Worm (Caenorhabditis elegans) whole organism, L4/young adult: ENCODE measurements around the gene C16C8.18.

Experiments used
- W03F9.2 ChIP-seq: fragments of 150-350 bp; optimal IDR thresholded peaks from 2 replicates; lab custom pipeline; 2014; ENCODE audit warnings: missing biosample characterization, missing genetic modification characterization
- dao-5 ChIP-seq: sonication (generic microtip); optimal IDR thresholded peaks from 2 replicates; lab custom pipeline; 2016; ENCODE audit warnings: missing genotype, missing genetic modification characterization, moderate library complexity, missing compliant biosample characterization
- him-1 ChIP-seq: sonication (generic microtip); optimal IDR thresholded peaks from 2 replicates; lab custom pipeline; 2016; ENCODE audit warnings: missing genotype, missing genetic modification reagents, missing genetic modification characterization, missing compliant biosample characterization

The C16C8.18 gene

ce11 chrII:3429400-3429799 is at the start of gene C16C8.18:
TSS of gene C16C8.18 (plus strand) at chrII:3429700.
- TF ChIP-seq dao-5 (no peak), W03F9.2 (tag; lab: Kevin White, UChicago) (no peak), him-1 (tag; lab: Kevin White, UChicago) (no peak)

ce11 chrII:3381510-3381909 is 48.0 kb upstream of the C16C8.18 start, which contains the start of gene T06D4.1:
TSS of gene T06D4.1 (plus strand) at chrII:3381830.
- TF ChIP-seq dao-5: no peak
- no peak for TF ChIP-seq W03F9.2 (tag; lab: Kevin White, UChicago)
- TF ChIP-seq him-1 (tag; lab: Kevin White, UChicago): no peak

ce11 chrII:3383116-3383515 is 46.4 kb upstream of the C16C8.18 start:
- TF ChIP-seq him-1 (tag; lab: Kevin White, UChicago): no peak
- no peak for TF ChIP-seq W03F9.2 (tag; lab: Kevin White, UChicago)
- no peak for TF ChIP-seq dao-5

- TF ChIP-seq him-1 (tag; lab: Kevin White, UChicago) (no peak), W03F9.2 (tag; lab: Kevin White, UChicago) (no peak), dao-5 (no peak)
Observed at ce11 chrII:3385736-3386135, 43.8 kb upstream of the C16C8.18 start, which contains the start of gene T06D4.2. TSS of gene T06D4.2 (minus strand) at chrII:3385905.

- TF ChIP-seq W03F9.2 (tag; lab: Kevin White, UChicago): no peak
- TF ChIP-seq dao-5: no peak
- TF ChIP-seq him-1 (tag; lab: Kevin White, UChicago): no peak
Observed at ce11 chrII:3387503-3387902, 42.0 kb upstream of the C16C8.18 start, which contains the start of gene T06D4.6. TSS of gene T06D4.6 (minus strand) at chrII:3387603.

ce11 chrII:3395484-3395883 is 34.0 kb upstream of the C16C8.18 start, which contains the start of gene nep-20:
TSS of gene nep-20 (minus strand) at chrII:3395584.
- TF ChIP-seq W03F9.2 (tag; lab: Kevin White, UChicago) (no peak), dao-5 (no peak), him-1 (tag; lab: Kevin White, UChicago) (no peak)

ce11 chrII:3399212-3399611 is 30.3 kb upstream of the C16C8.18 start, which contains the start of gene nep-9:
TSS of gene nep-9 (minus strand) at chrII:3399312.
- TF ChIP-seq him-1 (tag; lab: Kevin White, UChicago): no peak
- no peak for TF ChIP-seq dao-5
- no peak for TF ChIP-seq W03F9.2 (tag; lab: Kevin White, UChicago)

ce11 chrII:3402854-3403253 is 26.6 kb upstream of the C16C8.18 start, which contains the start of gene nep-10:
TSS of gene nep-10 (minus strand) at chrII:3402954.
- TF ChIP-seq dao-5: no peak

- TF ChIP-seq dao-5 (no peak), W03F9.2 (tag; lab: Kevin White, UChicago) (no peak), him-1 (tag; lab: Kevin White, UChicago) (no peak)
Observed at ce11 chrII:3403535-3403934, 26.0 kb upstream of the C16C8.18 start, which contains the start of gene nep-8. TSS of gene nep-8 (plus strand) at chrII:3403835.

ce11 chrII:3414383-3414910 is 15.1 kb upstream of the C16C8.18 start, which contains the start of the genes F18A12.7 and F18A12.2:
TSS of gene F18A12.7 (minus strand) at chrII:3414483.
TSS of gene F18A12.2 (plus strand) at chrII:3414860.
- TF ChIP-seq W03F9.2 (tag; lab: Kevin White, UChicago) (no peak), dao-5 (no peak), him-1 (tag; lab: Kevin White, UChicago) (no peak)

- TF ChIP-seq him-1 (tag; lab: Kevin White, UChicago) (no peak), W03F9.2 (tag; lab: Kevin White, UChicago) (no peak), dao-5 (no peak)
Observed at ce11 chrII:3416528-3416927, 13.0 kb upstream of the C16C8.18 start, which contains the start of gene nep-6. TSS of gene nep-6 (plus strand) at chrII:3416828.

- TF ChIP-seq him-1 (tag; lab: Kevin White, UChicago) (no peak), W03F9.2 (tag; lab: Kevin White, UChicago) (no peak), dao-5 (no peak)
Observed at ce11 chrII:3422938-3423337, 6.6 kb upstream of the C16C8.18 start.

- TF ChIP-seq him-1 (tag; lab: Kevin White, UChicago) (no peak), dao-5 (no peak), W03F9.2 (tag; lab: Kevin White, UChicago) (no peak)
Observed at ce11 chrII:3425433-3425832, 4.1 kb upstream of the C16C8.18 start, which contains the start of gene nep-11. TSS of gene nep-11 (minus strand) at chrII:3425533.

ce11 chrII:3428158-3428704 is 1.3 kb upstream of the C16C8.18 start:
- no peak for TF ChIP-seq W03F9.2 (tag; lab: Kevin White, UChicago)
- TF ChIP-seq him-1 (tag; lab: Kevin White, UChicago): peak; percentile 84
